Worm (Caenorhabditis elegans) whole organism, young adult: ENCODE measurements around the gene aly-1.

Experiments used
- B0019.2 ChIP-seq: fragments of 200-800 bp; sonication (Bioruptor generic); conservative IDR thresholded peaks from 2 replicates; pipeline ENCODE4 v1.3.6; 2022; ENCODE audit warnings: missing genetic modification reagents, missing genetic modification characterization, missing compliant biosample characterization
- B0035.1 ChIP-seq: sonication (generic microtip); optimal IDR thresholded peaks from 2 replicates; lab custom pipeline; 2016; ENCODE audit warnings: missing genetic modification characterization, mild to moderate bottlenecking, missing compliant biosample characterization, missing genotype, missing genetic modification reagents
- D2030.7 ChIP-seq: fragments of 200-800 bp; sonication (Bioruptor generic); IDR thresholded peaks from 2 replicates; pipeline ENCODE4 v1.3.6; 2022; ENCODE audit warnings: missing genetic modification reagents, missing genetic modification characterization, missing compliant biosample characterization
- F10E7.11 ChIP-seq: sonication (generic microtip); optimal IDR thresholded peaks from 2 replicates; lab custom pipeline; 2017; ENCODE audit warnings: mild to moderate bottlenecking, missing genetic modification characterization, moderate library complexity, missing compliant biosample characterization
- F22D6.2 ChIP-seq: sonication (generic microtip); optimal IDR thresholded peaks from 2 replicates; lab custom pipeline; 2016; ENCODE audit warnings: mild to moderate bottlenecking, missing genetic modification characterization, missing compliant biosample characterization
- F49E8.2 ChIP-seq: sonication (generic microtip); optimal IDR thresholded peaks from 3 replicates; lab custom pipeline; 2017; ENCODE audit warnings: missing genetic modification characterization, mild to moderate bottlenecking, missing compliant biosample characterization, antibody characterized with exemption, moderate library complexity; ENCODE audit not compliant: insufficient read depth
- F52B5.7 ChIP-seq: sonication (generic microtip); optimal IDR thresholded peaks from 2 replicates; lab custom pipeline; 2016; ENCODE audit warnings: mild to moderate bottlenecking, missing genetic modification characterization, missing compliant biosample characterization
- Y53F4B.3 ChIP-seq: fragments of 200-800 bp; sonication (Bioruptor generic); IDR thresholded peaks from 2 replicates; pipeline ENCODE4 v1.3.6; 2022; ENCODE audit warnings: missing genetic modification reagents, missing genetic modification characterization, missing compliant biosample characterization
- Y53G8AR.9 ChIP-seq: fragments of 200-800 bp; sonication (Bioruptor generic); conservative IDR thresholded peaks from 2 replicates; pipeline ENCODE4 v1.3.6; 2022; ENCODE audit warnings: missing genetic modification reagents, missing genetic modification characterization, missing compliant biosample characterization
- aptf-2 ChIP-seq: fragments of 200-800 bp; sonication (Bioruptor generic); conservative IDR thresholded peaks from 2 replicates; pipeline ENCODE4 v1.3.6; 2022; ENCODE audit warnings: missing genetic modification reagents, missing genetic modification characterization, missing compliant biosample characterization
- bed-2 ChIP-seq: fragments of 200-800 bp; sonication (Bioruptor generic); IDR thresholded peaks from 2 replicates; pipeline ENCODE4 v1.3.6; 2022; ENCODE audit warnings: missing genetic modification reagents, missing genetic modification characterization, missing compliant biosample characterization
- ceh-100 ChIP-seq: fragments of 200-800 bp; sonication (Bioruptor generic); IDR thresholded peaks from 2 replicates; pipeline ENCODE4 v1.3.6; 2022; ENCODE audit warnings: missing genetic modification reagents, missing genetic modification characterization, missing compliant biosample characterization
- ceh-27 ChIP-seq: fragments of 200-800 bp; sonication (Bioruptor generic); optimal IDR thresholded peaks from 2 replicates; lab custom pipeline; 2018; ENCODE audit warnings: mild to moderate bottlenecking, missing genetic modification characterization, moderate library complexity, missing compliant biosample characterization
- ceh-58 ChIP-seq: fragments of 200-800 bp; sonication (Bioruptor generic); IDR thresholded peaks from 2 replicates; pipeline ENCODE4 v1.3.6; 2022; ENCODE audit warnings: missing genetic modification characterization, missing compliant biosample characterization
- ceh-79 ChIP-seq: sonication (generic microtip); optimal IDR thresholded peaks from 2 replicates; lab custom pipeline; 2017; ENCODE audit warnings: mild to moderate bottlenecking, missing genetic modification characterization, missing compliant biosample characterization
- ceh-91 ChIP-seq: fragments of 200-800 bp; sonication (Bioruptor generic); IDR thresholded peaks from 2 replicates; pipeline ENCODE4 v1.3.6; 2022; ENCODE audit warnings: missing genetic modification reagents, missing genetic modification characterization, missing compliant biosample characterization
- chd-7 ChIP-seq: sonication (generic microtip); optimal IDR thresholded peaks from 2 replicates; lab custom pipeline; 2016; ENCODE audit warnings: mild to moderate bottlenecking, missing genetic modification characterization, moderate library complexity, missing compliant biosample characterization
- dox-1 ChIP-seq: fragments of 200-800 bp; sonication (Bioruptor generic); IDR thresholded peaks from 2 replicates; pipeline ENCODE4 v1.3.6; 2022; ENCODE audit warnings: missing genetic modification reagents, missing genetic modification characterization, missing compliant biosample characterization
- dpl-1 ChIP-seq: fragments of 150-350 bp; optimal IDR thresholded peaks from 2 replicates; lab custom pipeline; 2014; ENCODE audit warnings: missing biosample characterization, missing genetic modification reagents, missing genetic modification characterization
- efl-1 ChIP-seq: fragments of 150-350 bp; optimal IDR thresholded peaks from 2 replicates; lab custom pipeline; 2014; ENCODE audit warnings: missing biosample characterization, missing genetic modification reagents, missing genetic modification characterization
- egrh-3 ChIP-seq: fragments of 200-800 bp; sonication (Bioruptor generic); IDR thresholded peaks from 2 replicates; pipeline ENCODE4 v1.3.6; 2022; ENCODE audit warnings: missing genetic modification reagents, missing genetic modification characterization, missing compliant biosample characterization
- gei-17 ChIP-seq: fragments of 200-800 bp; sonication (Bioruptor generic); optimal IDR thresholded peaks from 2 replicates; lab custom pipeline; 2018; ENCODE audit warnings: mild to moderate bottlenecking, missing genetic modification characterization, missing compliant biosample characterization
- him-1 ChIP-seq: sonication (generic microtip); optimal IDR thresholded peaks from 2 replicates; lab custom pipeline; 2016; ENCODE audit warnings: missing genotype, missing genetic modification reagents, missing genetic modification characterization, missing compliant biosample characterization
- hmg-20 ChIP-seq: fragments of 200-800 bp; sonication (Bioruptor generic); IDR thresholded peaks from 2 replicates; pipeline ENCODE4 v1.3.6; 2022; ENCODE audit warnings: missing genetic modification reagents, missing genetic modification characterization, missing compliant biosample characterization
- let-607 ChIP-seq, 2 experiments: fragments of 200-800 bp in 1 of 2; sonication (Bioruptor generic) in 1 of 2; sonication (generic microtip) in 1 of 2; optimal IDR thresholded peaks; 2 replicates each; lab custom pipeline; 2016 to 2018; ENCODE audit warnings: mild to moderate bottlenecking in 2 of 2, missing compliant biosample characterization in 2 of 2, missing genetic modification characterization in 2 of 2, moderate library complexity in 2 of 2, missing genotype in 1 of 2
- lin-35 ChIP-seq, 3 experiments: fragments of 150-350 bp in 2 of 3; sonication (generic microtip) in 1 of 3; optimal IDR thresholded peaks; 2 replicates each; lab custom pipeline; 2014 to 2018; ENCODE audit warnings: missing biosample characterization in 3 of 3, missing genetic modification characterization in 3 of 3, missing genetic modification reagents in 3 of 3
- lin-40 ChIP-seq: sonication (generic microtip); optimal IDR thresholded peaks from 2 replicates; lab custom pipeline; 2016; ENCODE audit warnings: missing genetic modification characterization, mild to moderate bottlenecking, missing compliant biosample characterization, missing genotype, missing genetic modification reagents
- lin-54 ChIP-seq: fragments of 200-800 bp; sonication (Bioruptor generic); optimal IDR thresholded peaks from 2 replicates; lab custom pipeline; 2018; ENCODE audit warnings: mild to moderate bottlenecking, missing genetic modification characterization, missing compliant biosample characterization
- lir-1 ChIP-seq: fragments of 200-800 bp; sonication (Bioruptor generic); conservative IDR thresholded peaks from 2 replicates; pipeline ENCODE4 v1.3.6; 2022; ENCODE audit warnings: missing genetic modification reagents, missing genetic modification characterization, missing compliant biosample characterization
- lsl-1 ChIP-seq: fragments of 200-800 bp; sonication (Bioruptor generic); optimal IDR thresholded peaks from 2 replicates; lab custom pipeline; 2018; ENCODE audit warnings: mild to moderate bottlenecking, missing genetic modification characterization, moderate library complexity, missing compliant biosample characterization
- madf-3 ChIP-seq: fragments of 200-800 bp; sonication (Bioruptor generic); IDR thresholded peaks from 2 replicates; pipeline ENCODE4 v1.3.6; 2022; ENCODE audit warnings: missing genetic modification reagents, missing genetic modification characterization, missing compliant biosample characterization
- mes-4 ChIP-seq: sonication (generic microtip); optimal IDR thresholded peaks from 2 replicates; lab custom pipeline; 2016; ENCODE audit warnings: missing genotype, missing genetic modification characterization, missing compliant biosample characterization
- mxl-1 ChIP-seq: sonication (generic microtip); optimal IDR thresholded peaks from 2 replicates; lab custom pipeline; 2016; ENCODE audit warnings: missing genetic modification characterization, missing compliant biosample characterization
- nfya-1 ChIP-seq: sonication (generic microtip); optimal IDR thresholded peaks from 2 replicates; lab custom pipeline; 2017; ENCODE audit warnings: antibody characterized with exemption, missing compliant biosample characterization, missing genetic modification characterization, borderline replicate concordance; ENCODE audit not compliant: insufficient read depth
- nfyb-1 ChIP-seq: fragments of 200-800 bp; sonication (Bioruptor generic); IDR thresholded peaks from 2 replicates; pipeline ENCODE4 v1.3.6; 2022; ENCODE audit warnings: missing genetic modification reagents, missing genetic modification characterization, missing compliant biosample characterization
- nhr-179 ChIP-seq: sonication (generic microtip); optimal IDR thresholded peaks from 2 replicates; lab custom pipeline; 2016; ENCODE audit warnings: mild to moderate bottlenecking, missing genetic modification characterization, missing compliant biosample characterization
- nhr-80 ChIP-seq: sonication (generic microtip); optimal IDR thresholded peaks from 2 replicates; lab custom pipeline; 2016; ENCODE audit warnings: missing genetic modification characterization, missing compliant biosample characterization
- pha-4 ChIP-seq: fragments of 150-350 bp; sonication (generic microtip); optimal IDR thresholded peaks from 2 replicates; lab custom pipeline; 2014; ENCODE audit warnings: missing biosample characterization, missing genetic modification reagents, missing genetic modification characterization
- rec-8 ChIP-seq, 2 experiments: sonication (generic microtip); optimal IDR thresholded peaks; 2 replicates each; lab custom pipeline; 2016; ENCODE audit warnings: mild to moderate bottlenecking in 2 of 2, missing genetic modification characterization in 2 of 2, missing genetic modification reagents in 2 of 2, missing genotype in 2 of 2, missing biosample characterization in 1 of 2, missing compliant biosample characterization in 1 of 2, moderate library complexity in 1 of 2
- rpc-1 ChIP-seq, 2 experiments: fragments of 150-350 bp in 1 of 2; sonication (generic microtip) in 1 of 2; optimal IDR thresholded peaks; 2 replicates each; lab custom pipeline; 2014 to 2018; ENCODE audit warnings: missing biosample characterization in 1 of 2, missing genetic modification characterization in 1 of 2, missing genetic modification reagents in 1 of 2, missing genotype in 1 of 2
- snpc-1.1 ChIP-seq: sonication (generic microtip); optimal IDR thresholded peaks from 2 replicates; lab custom pipeline; 2017; ENCODE audit warnings: missing genetic modification characterization, mild to moderate bottlenecking, missing compliant biosample characterization, antibody characterized with exemption, moderate library complexity, missing genotype, missing genetic modification reagents; ENCODE audit not compliant: insufficient read depth
- snpc-3.4 ChIP-seq: sonication (generic microtip); optimal IDR thresholded peaks from 2 replicates; lab custom pipeline; 2017; ENCODE audit warnings: missing genetic modification characterization, mild to moderate bottlenecking, missing compliant biosample characterization, antibody characterized with exemption, moderate library complexity, missing genotype, missing genetic modification reagents
- snpc-4 ChIP-seq, 5 experiments: fragments of 150-350 bp in 1 of 5; sonication (generic microtip) in 4 of 5; optimal IDR thresholded peaks; 2 replicates each; lab custom pipeline; 2014 to 2018; ENCODE audit warnings: missing genetic modification characterization in 5 of 5, missing biosample characterization in 3 of 5, antibody characterized with exemption in 2 of 5, mild to moderate bottlenecking in 2 of 5, missing compliant biosample characterization in 2 of 5, missing genotype in 2 of 5, moderate library complexity in 2 of 5, missing genetic modification reagents in 1 of 5
- somi-1 ChIP-seq: fragments of 200-800 bp; sonication (Bioruptor generic); optimal IDR thresholded peaks from 2 replicates; lab custom pipeline; 2018; ENCODE audit warnings: mild to moderate bottlenecking, missing genetic modification characterization, missing compliant biosample characterization
- tbp1 ChIP-seq: fragments of 200-800 bp; sonication (Bioruptor generic); optimal IDR thresholded peaks from 2 replicates; lab custom pipeline; 2018; ENCODE audit warnings: mild to moderate bottlenecking, missing genetic modification characterization, missing compliant biosample characterization
- zfh-2 ChIP-seq: fragments of 200-800 bp; sonication (Bioruptor generic); conservative IDR thresholded peaks from 2 replicates; pipeline ENCODE4 v1.3.6; 2022; ENCODE audit warnings: missing genetic modification reagents, missing genetic modification characterization, missing compliant biosample characterization
- ztf-26 ChIP-seq: sonication (generic microtip); optimal IDR thresholded peaks from 2 replicates; lab custom pipeline; 2017; ENCODE audit warnings: missing genetic modification characterization, missing compliant biosample characterization

The aly-1 gene

DNA sequence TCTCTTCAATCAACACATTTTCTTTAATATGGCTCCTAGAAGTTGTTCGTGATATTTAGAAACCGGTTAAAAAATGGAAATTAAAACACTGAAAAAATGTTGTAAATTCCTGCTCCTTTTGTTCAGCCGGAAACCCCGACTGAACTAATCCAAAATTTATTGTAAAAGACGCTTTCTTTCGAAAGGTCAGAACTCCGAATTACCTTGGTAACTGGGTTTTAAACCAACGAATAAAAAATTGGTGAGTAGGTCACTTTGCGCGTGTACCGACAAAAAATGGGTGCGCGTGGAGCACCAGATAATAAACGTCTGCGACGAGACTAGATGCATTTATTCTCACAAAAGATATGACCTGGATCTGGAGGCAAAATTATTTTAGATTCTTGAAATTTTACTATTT, 21.9 kb downstream of the aly-1 start (continued):
- peak; percentile 72 for TF ChIP-seq tbp1 (GFP tag; lab: Kevin White, UChicago)
- peak; percentile 1 for TF ChIP-seq him-1 (tag; lab: Kevin White, UChicago)
- peak; percentile 4 for TF ChIP-seq lsl-1 (GFP tag; lab: Kevin White, UChicago)
- no peak for TF ChIP-seq ceh-91 (GFP tag; lab: Robert Waterston, UW)
- no peak for TF ChIP-seq nhr-179 (tag; lab: Kevin White, UChicago)
- TF ChIP-seq gei-17, result no peak
- TF ChIP-seq nfyb-1 (GFP tag; lab: Robert Waterston, UW), result no peak
- no peak for TF ChIP-seq somi-1
- TF ChIP-seq ceh-100 (GFP tag; lab: Robert Waterston, UW), result no peak
- no peak for TF ChIP-seq F52B5.7 (tag; lab: Kevin White, UChicago)
- TF ChIP-seq Y53G8AR.9 (GFP tag; lab: Robert Waterston, UW), result no peak
- no peak for TF ChIP-seq bed-2
- peak; percentile 79 for TF ChIP-seq snpc-4 (GFP tag; optimal IDR thresholded peaks at IDR 0.05; lab: Kevin White, UChicago)
- peak; percentile 83 to 97 (median 92) for TF ChIP-seq snpc-4 (tag; optimal IDR thresholded peaks at IDR 0.05; lab: Kevin White, UChicago)
- TF ChIP-seq Y53F4B.3 (GFP tag; lab: Robert Waterston, UW), result no peak
- 0 out of 2 replicates have a peak, but pooled peaks have one; percentile 32 for TF ChIP-seq hmg-20 (GFP tag; lab: Robert Waterston, UW)
- no peak for TF ChIP-seq nhr-80
- no peak for TF ChIP-seq rpc-1 (optimal IDR thresholded peaks at IDR 0.05; lab: Kevin White, UChicago)
- no peak for TF ChIP-seq rpc-1 (tag; optimal IDR thresholded peaks at IDR 0.05; lab: Kevin White, UChicago)
- no peak for TF ChIP-seq aptf-2 (GFP tag; lab: Robert Waterston, UW)
- TF ChIP-seq F10E7.11 (tag; lab: Kevin White, UChicago), result no peak
- peak; percentile 14 for TF ChIP-seq snpc-3.4 (tag; lab: Kevin White, UChicago)
- no peak for TF ChIP-seq lin-35 (GFP tag; optimal IDR thresholded peaks at IDR 0.05; lab: Kevin White, UChicago)
- TF ChIP-seq ceh-79, result no peak
- TF ChIP-seq ztf-26 (tag; lab: Kevin White, UChicago), result no peak
- no peak for TF ChIP-seq madf-3 (GFP tag; lab: Robert Waterston, UW)
- no peak for TF ChIP-seq lir-1 (GFP tag; lab: Robert Waterston, UW)
- peak; percentile 50; the same call in 1 of the 2 replicates for TF ChIP-seq D2030.7 (GFP tag; lab: Robert Waterston, UW)
- peak; percentile 13 for TF ChIP-seq F49E8.2 (tag; lab: Kevin White, UChicago)
- no peak for TF ChIP-seq chd-7 (tag; lab: Kevin White, UChicago)
- no peak for TF ChIP-seq pha-4
- TF ChIP-seq dox-1 (GFP tag; lab: Robert Waterston, UW), result no peak
- no peak for TF ChIP-seq nfya-1
- TF ChIP-seq zfh-2, result no peak
- TF ChIP-seq F22D6.2, result no peak
- TF ChIP-seq lin-54 (GFP tag; lab: Kevin White, UChicago), result no peak
- no peak for TF ChIP-seq dpl-1 (GFP tag; lab: Kevin White, UChicago)
- TF ChIP-seq lin-40 (tag; lab: Kevin White, UChicago), result no peak

DNA sequence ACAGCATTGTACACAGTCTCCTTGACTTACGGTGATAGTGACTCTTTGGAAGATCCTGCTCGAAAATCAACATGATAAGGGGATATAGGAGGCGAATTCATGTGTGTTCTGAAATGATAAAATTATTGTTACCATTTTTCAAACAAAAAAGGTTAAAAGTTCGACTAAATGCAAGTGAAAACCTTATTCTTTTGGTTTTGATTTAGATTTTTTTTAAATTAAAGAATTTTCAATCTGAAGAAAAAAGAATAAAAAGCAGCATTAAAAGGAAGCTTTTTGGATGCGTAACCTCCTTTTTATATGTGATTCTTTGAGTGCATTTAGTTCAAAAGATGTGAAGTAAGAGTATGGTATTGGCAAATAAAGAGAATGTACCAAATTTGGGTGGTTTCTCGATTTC, 26.6 kb downstream of the aly-1 start, which contains the start of gene delm-1:
TSS of gene delm-1 (minus strand) at position 101 of the 400 bp plus-strand sequence.
- TF ChIP-seq ceh-58 (GFP tag; lab: Robert Waterston, UW), result no peak
- TF ChIP-seq B0019.2, result no peak
- no peak for TF ChIP-seq egrh-3 (GFP tag; lab: Robert Waterston, UW)
- no peak for TF ChIP-seq rpc-1 (optimal IDR thresholded peaks at IDR 0.05; lab: Kevin White, UChicago)
- TF ChIP-seq rpc-1 (tag; optimal IDR thresholded peaks at IDR 0.05; lab: Kevin White, UChicago), result no peak
- TF ChIP-seq him-1 (tag; lab: Kevin White, UChicago), result no peak
- TF ChIP-seq mxl-1 (tag; lab: Kevin White, UChicago), result no peak
- no peak for TF ChIP-seq mes-4
- no peak for TF ChIP-seq F10E7.11 (tag; lab: Kevin White, UChicago)
- no peak for TF ChIP-seq ceh-27 (GFP tag; lab: Kevin White, UChicago)
- TF ChIP-seq ceh-91 (GFP tag; lab: Robert Waterston, UW), result no peak
- no peak for TF ChIP-seq B0035.1 (tag; lab: Kevin White, UChicago)
- TF ChIP-seq rec-8 (tag; optimal IDR thresholded peaks at IDR 0.05; lab: Kevin White, UChicago), result no peak
- no peak for TF ChIP-seq let-607 (tag; optimal IDR thresholded peaks at IDR 0.05; lab: Kevin White, UChicago)
- no peak for TF ChIP-seq efl-1 (GFP tag; lab: Kevin White, UChicago)
- TF ChIP-seq snpc-1.1 (tag; lab: Kevin White, UChicago), result no peak
